Fruit fly (Drosophila melanogaster): ENCODE measurements around the gene hob.
A peak's percentile ranks its signal among the peaks of the same experiment; 100 is the strongest.

The hob gene

dm6 chr3L:3179474-3179873 lies 39.2 kb downstream of the hob start:
- peak; percentile 93 for TF ChIP-seq CG9948 (tag; optimal IDR thresholded peaks at IDR 0.05)
- TF ChIP-seq Pif1B (GFP tag; optimal IDR thresholded peaks at IDR 0.05), result peak; percentile 92
- peak; percentile 94 for TF ChIP-seq CG8301 (tag; optimal IDR thresholded peaks at IDR 0.05)
- TF ChIP-seq CG34367 (tag; optimal IDR thresholded peaks at IDR 0.05), result peak; percentile 89
- peak; percentile 81 for TF ChIP-seq CG32121 (GFP tag; IDR thresholded peaks at IDR 0.05)
- peak; percentile 89 for TF ChIP-seq gl (tag; optimal IDR thresholded peaks at IDR 0.05)
- peak; percentile 95 for TF ChIP-seq CG4496 (GFP tag; IDR thresholded peaks at IDR 0.05)
- no peak for TF ChIP-seq Pif1A (GFP tag; optimal IDR thresholded peaks at IDR 0.05)
- TF ChIP-seq CG17806 (tag; optimal IDR thresholded peaks at IDR 0.05), result peak; percentile 93
- peak; percentile 92 for TF ChIP-seq Snoo (tag; optimal IDR thresholded peaks at IDR 0.05)
- peak; percentile 87 for TF ChIP-seq CG13204 (GFP tag; optimal IDR thresholded peaks at IDR 0.05)
- TF ChIP-seq Ets98B (GFP tag; IDR thresholded peaks at IDR 0.05), result peak; percentile 92
- TF ChIP-seq EcR (GFP tag; optimal IDR thresholded peaks at IDR 0.05), result peak; percentile 98
- no peak for TF ChIP-seq CG14655 (GFP tag; optimal IDR thresholded peaks at IDR 0.05)
- peak; percentile 92 for TF ChIP-seq fd96Ca (GFP tag; IDR thresholded peaks at IDR 0.05)
- peak; percentile 78 for TF ChIP-seq rn (GFP tag; IDR thresholded peaks at IDR 0.05)
- TF ChIP-seq D1 (tag; optimal IDR thresholded peaks at IDR 0.05), result no peak
- TF ChIP-seq CG10348 (GFP tag; IDR thresholded peaks at IDR 0.05), result peak; percentile 19; the same call in 1 of the 2 replicates
- peak; percentile 95 for TF ChIP-seq CG8159 (tag; optimal IDR thresholded peaks at IDR 0.05)
- peak; percentile 93 for TF ChIP-seq CG15710 (tag; optimal IDR thresholded peaks at IDR 0.05)
- peak; percentile 91 for TF ChIP-seq CG12605 (GFP tag; IDR thresholded peaks at IDR 0.05)

- peak; percentile 35; the same call in 1 of the 2 replicates for TF ChIP-seq CG32121 (GFP tag; IDR thresholded peaks at IDR 0.05)
- 0 out of 3 replicates have a peak, but pooled peaks have one; percentile 53 for TF ChIP-seq fd96Ca (GFP tag; IDR thresholded peaks at IDR 0.05)
- TF ChIP-seq EcR (GFP tag; optimal IDR thresholded peaks at IDR 0.05), result peak; percentile 7
- peak; percentile 16; the same call in 1 of the 2 replicates for TF ChIP-seq CG10348 (GFP tag; IDR thresholded peaks at IDR 0.05)
- no peak for TF ChIP-seq CG17806 (tag; optimal IDR thresholded peaks at IDR 0.05)
Measured at dm6 chr3L:3178530-3179096, 40.1 kb downstream of the hob start, which contains the start of the genes MnM and Girdin. TSS of gene MnM (minus strand) at chr3L:3178580. TSS of gene Girdin (plus strand) at chr3L:3178930.

dm6 chr3L:3177872-3178271 lies 40.8 kb downstream of the hob start:
- TF ChIP-seq CG4496 (GFP tag; IDR thresholded peaks at IDR 0.05) (no peak), CG34367 (tag; optimal IDR thresholded peaks at IDR 0.05) (no peak), CG9948 (tag; optimal IDR thresholded peaks at IDR 0.05) (no peak), CG13204 (GFP tag; optimal IDR thresholded peaks at IDR 0.05) (no peak), CG17806 (tag; optimal IDR thresholded peaks at IDR 0.05) (no peak), Ets98B (GFP tag; IDR thresholded peaks at IDR 0.05) (no peak)

dm6 chr3L:3172445-3172844 lies 46.3 kb downstream of the hob start, which contains the start of gene CG14963:
TSS of gene CG14963 (minus strand) at chr3L:3172545.
- TF ChIP-seq fd96Ca (GFP tag; IDR thresholded peaks at IDR 0.05), result no peak
- no peak for TF ChIP-seq CG15710 (tag; optimal IDR thresholded peaks at IDR 0.05)
- no peak for TF ChIP-seq CG9948 (tag; optimal IDR thresholded peaks at IDR 0.05)

- TF ChIP-seq CG10348 (GFP tag; IDR thresholded peaks at IDR 0.05), result no peak
- no peak for TF ChIP-seq Pif1A (GFP tag; optimal IDR thresholded peaks at IDR 0.05)
- TF ChIP-seq CG14655 (GFP tag; optimal IDR thresholded peaks at IDR 0.05), result no peak
- TF ChIP-seq CG15710 (tag; optimal IDR thresholded peaks at IDR 0.05), result no peak
- no peak for TF ChIP-seq CG13204 (GFP tag; optimal IDR thresholded peaks at IDR 0.05)
- TF ChIP-seq CG9948 (tag; optimal IDR thresholded peaks at IDR 0.05), result no peak
- no peak for TF ChIP-seq fd96Ca (GFP tag; IDR thresholded peaks at IDR 0.05)
- TF ChIP-seq CG8159 (tag; optimal IDR thresholded peaks at IDR 0.05), result no peak
- TF ChIP-seq rn (GFP tag; IDR thresholded peaks at IDR 0.05), result no peak
- TF ChIP-seq CG17806 (tag; optimal IDR thresholded peaks at IDR 0.05), result no peak
- no peak for TF ChIP-seq Ets98B (GFP tag; IDR thresholded peaks at IDR 0.05)
- no peak for TF ChIP-seq CG8301 (tag; optimal IDR thresholded peaks at IDR 0.05)
- no peak for TF ChIP-seq EcR (GFP tag; optimal IDR thresholded peaks at IDR 0.05)
- no peak for TF ChIP-seq Snoo (tag; optimal IDR thresholded peaks at IDR 0.05)
- TF ChIP-seq CG32121 (GFP tag; IDR thresholded peaks at IDR 0.05), result no peak
- no peak for TF ChIP-seq CG4496 (GFP tag; IDR thresholded peaks at IDR 0.05)
- TF ChIP-seq Pif1B (GFP tag; optimal IDR thresholded peaks at IDR 0.05), result no peak
- TF ChIP-seq gl (tag; optimal IDR thresholded peaks at IDR 0.05), result no peak
- no peak for TF ChIP-seq CG12605 (GFP tag; IDR thresholded peaks at IDR 0.05)
Measured at dm6 chr3L:3169107-3169506, 49.6 kb downstream of the hob start, which contains the start of the genes CG32278 and CG32281. TSS of gene CG32278 (plus strand) at chr3L:3169286. TSS of gene CG32281 (plus strand) at chr3L:3169375.

- TF ChIP-seq Pif1A (GFP tag; optimal IDR thresholded peaks at IDR 0.05) (no peak), CG13204 (GFP tag; optimal IDR thresholded peaks at IDR 0.05) (no peak), CG8301 (tag; optimal IDR thresholded peaks at IDR 0.05) (no peak), CG8159 (tag; optimal IDR thresholded peaks at IDR 0.05) (no peak), Snoo (tag; optimal IDR thresholded peaks at IDR 0.05) (no peak), CG15710 (tag; optimal IDR thresholded peaks at IDR 0.05) (no peak), CG9948 (tag; optimal IDR thresholded peaks at IDR 0.05) (no peak), D1 (tag; optimal IDR thresholded peaks at IDR 0.05) (no peak), gl (tag; optimal IDR thresholded peaks at IDR 0.05) (no peak)
Measured at dm6 chr3L:3166200-3166695, 52.5 kb downstream of the hob start, which contains the start of gene Asciz. TSS of gene Asciz (minus strand) at chr3L:3166250.

Measured in whole organism, pupa.